Fruit fly (Drosophila melanogaster) whole organism, pupa: Measurements from ENCODE around the gene ScsbetaG.

ENCODE experiments used
- CG10348 ChIP-seq: fragments of 200-800 bp; sonication (Bioruptor generic); IDR thresholded peaks from 2 replicates; pipeline ENCODE4 v1.3.6; 2022; ENCODE audit warnings: missing biosample characterization, missing genetic modification characterization
- CG12605 ChIP-seq: fragments of 200-800 bp; sonication (Bioruptor generic); IDR thresholded peaks from 2 replicates; pipeline ENCODE4 v1.3.6; 2022; ENCODE audit warnings: missing biosample characterization, missing genetic modification characterization
- CG13204 ChIP-seq: fragments of 200-800 bp; sonication (Bioruptor generic); optimal IDR thresholded peaks from 2 replicates; lab custom pipeline; 2018; ENCODE audit warnings: missing biosample characterization, mild to moderate bottlenecking, missing genetic modification characterization, moderate library complexity
- CG14655 ChIP-seq: fragments of 200-800 bp; sonication (Bioruptor generic); optimal IDR thresholded peaks from 3 replicates; lab custom pipeline; 2017; ENCODE audit warnings: mild to moderate bottlenecking, missing biosample characterization, missing genetic modification reagents, missing genetic modification characterization
- CG15710 ChIP-seq: fragments of 200-800 bp; sonication (Bioruptor generic); optimal IDR thresholded peaks from 2 replicates; lab custom pipeline; 2018; ENCODE audit warnings: missing biosample characterization, mild to moderate bottlenecking, missing genetic modification characterization, moderate library complexity
- CG17806 ChIP-seq: fragments of 200-800 bp; sonication (Bioruptor generic); optimal IDR thresholded peaks from 2 replicates; lab custom pipeline; 2018; ENCODE audit warnings: missing biosample characterization, mild to moderate bottlenecking, missing genetic modification characterization, moderate library complexity
- CG32121 ChIP-seq: fragments of 200-800 bp; sonication (Bioruptor generic); IDR thresholded peaks from 2 replicates; pipeline ENCODE4 v1.3.6; 2022; ENCODE audit warnings: missing biosample characterization, missing genetic modification characterization
- CG34367 ChIP-seq: fragments of 200-800 bp; sonication (Bioruptor generic); optimal IDR thresholded peaks from 2 replicates; lab custom pipeline; 2018; ENCODE audit warnings: missing biosample characterization, mild to moderate bottlenecking, missing genetic modification characterization
- CG4496 ChIP-seq: fragments of 200-800 bp; sonication (Bioruptor generic); IDR thresholded peaks from 3 replicates; pipeline ENCODE4 v1.3.6; 2022; ENCODE audit warnings: missing biosample characterization, missing genetic modification characterization
- CG8159 ChIP-seq: fragments of 200-800 bp; sonication (Bioruptor generic); optimal IDR thresholded peaks from 3 replicates; lab custom pipeline; 2018; ENCODE audit warnings: missing biosample characterization, mild to moderate bottlenecking, missing genetic modification characterization, moderate library complexity
- CG8301 ChIP-seq: fragments of 200-800 bp; sonication (Bioruptor generic); optimal IDR thresholded peaks from 2 replicates; lab custom pipeline; 2018; ENCODE audit warnings: missing biosample characterization, mild to moderate bottlenecking, missing genetic modification characterization
- CG9948 ChIP-seq: fragments of 200-800 bp; sonication (Bioruptor generic); optimal IDR thresholded peaks from 2 replicates; lab custom pipeline; 2018; ENCODE audit warnings: missing biosample characterization, mild to moderate bottlenecking, missing genetic modification characterization, moderate library complexity
- D1 ChIP-seq: fragments of 200-800 bp; sonication (Bioruptor generic); optimal IDR thresholded peaks from 2 replicates; lab custom pipeline; 2018; ENCODE audit warnings: missing biosample characterization, mild to moderate bottlenecking, missing genetic modification characterization, moderate library complexity
- EcR ChIP-seq: fragments of 200-800 bp; sonication (Bioruptor generic); optimal IDR thresholded peaks from 3 replicates; lab custom pipeline; 2019; ENCODE audit warnings: missing biosample characterization, missing genetic modification characterization, mild to moderate bottlenecking, moderate library complexity, missing genetic modification reagents
- Ets98B ChIP-seq: fragments of 200-800 bp; sonication (Bioruptor generic); IDR thresholded peaks from 2 replicates; pipeline ENCODE4 v1.3.6; 2022; ENCODE audit warnings: missing biosample characterization, missing genetic modification characterization
- Pif1A ChIP-seq: fragments of 200-800 bp; sonication (Bioruptor generic); optimal IDR thresholded peaks from 3 replicates; lab custom pipeline; 2016; ENCODE audit warnings: missing biosample characterization, missing genetic modification characterization
- Pif1B ChIP-seq: fragments of 200-800 bp; sonication (Bioruptor generic); optimal IDR thresholded peaks from 3 replicates; lab custom pipeline; 2016; ENCODE audit warnings: missing biosample characterization, missing genetic modification characterization
- Snoo ChIP-seq: fragments of 200-800 bp; sonication (Bioruptor generic); optimal IDR thresholded peaks from 3 replicates; lab custom pipeline; 2017; ENCODE audit warnings: missing biosample characterization, mild to moderate bottlenecking, missing genetic modification characterization, inconsistent platforms
- fd96Ca ChIP-seq: fragments of 200-800 bp; sonication (Bioruptor generic); IDR thresholded peaks from 3 replicates; pipeline ENCODE4 v1.3.6; 2022; ENCODE audit warnings: missing biosample characterization, missing genetic modification characterization
- gl ChIP-seq: fragments of 200-800 bp; sonication (Bioruptor generic); optimal IDR thresholded peaks from 2 replicates; lab custom pipeline; 2018; ENCODE audit warnings: missing biosample characterization, mild to moderate bottlenecking, missing genetic modification characterization
- rn ChIP-seq: fragments of 200-800 bp; sonication (Bioruptor generic); IDR thresholded peaks from 2 replicates; pipeline ENCODE4 v1.3.6; 2022; ENCODE audit warnings: missing biosample characterization, missing genetic modification characterization

Gene ScsbetaG

DNA sequence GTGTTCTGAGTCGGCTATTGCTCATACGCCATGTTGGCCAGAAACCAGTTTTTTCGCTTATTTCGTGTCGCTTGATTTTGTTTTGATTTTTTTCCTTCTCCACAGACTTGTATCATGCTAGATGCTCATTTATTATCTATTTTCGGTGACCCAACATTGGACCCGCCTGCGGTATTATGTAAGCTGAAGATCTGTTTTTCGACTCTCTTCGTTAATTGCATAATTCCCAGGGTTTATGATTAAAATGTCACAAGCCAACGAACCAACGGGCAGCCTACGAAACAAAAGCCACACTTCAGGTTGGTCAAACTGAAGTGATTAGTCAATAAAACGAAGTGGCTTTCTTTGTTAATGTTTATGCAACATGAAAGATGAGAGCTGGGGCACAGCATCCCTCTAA is 15.1 kb upstream of the ScsbetaG start:
- TF ChIP-seq CG32121 (GFP tag; lab: Robert Waterston, UW) (no peak), CG10348 (no peak), CG8301 (tag; lab: Kevin White, UChicago) (no peak), gl (tag; lab: Kevin White, UChicago) (no peak), rn (no peak), CG12605 (GFP tag; lab: Robert Waterston, UW) (no peak)

DNA sequence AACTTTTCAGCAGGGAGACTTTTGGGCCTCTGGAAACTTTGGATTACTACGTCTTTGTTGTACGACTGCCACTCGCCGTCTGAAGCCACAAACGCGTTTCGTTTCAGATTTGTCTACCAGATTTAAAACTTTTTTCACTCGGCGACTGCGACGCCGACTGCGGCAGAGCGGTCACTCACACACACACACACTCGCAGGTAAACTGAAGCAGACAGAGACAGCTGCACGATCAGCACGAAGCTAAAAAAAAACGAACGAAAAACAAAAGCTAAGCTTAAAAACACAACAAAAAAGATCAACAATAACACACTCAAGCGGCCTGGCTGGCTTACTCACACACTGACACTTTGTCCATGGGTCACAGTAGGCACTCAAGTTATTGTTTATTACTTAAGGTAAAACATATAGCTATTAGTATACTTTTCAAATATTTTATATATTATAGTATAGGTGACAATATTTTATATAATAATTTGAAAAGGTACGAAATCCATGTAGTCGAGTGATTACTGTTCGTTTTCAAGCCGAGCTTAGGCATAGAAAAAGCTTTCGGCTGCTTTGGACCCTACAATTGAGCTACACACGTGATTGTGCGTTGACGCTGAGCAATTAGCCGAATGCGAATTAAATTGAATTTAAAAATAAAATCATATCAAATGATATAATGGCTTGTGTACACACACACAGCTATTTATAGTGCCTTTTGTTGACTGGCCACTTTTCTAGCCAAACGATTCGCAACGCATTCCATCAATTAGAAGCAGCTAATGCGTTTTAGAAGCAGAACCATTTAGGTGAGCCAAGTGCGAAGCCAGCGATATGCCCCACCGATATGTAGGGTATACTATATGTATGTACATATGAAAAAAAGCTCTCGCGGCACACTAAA is 14.0 kb upstream of the ScsbetaG start, which contains the start of gene Msr-110:
TSS of gene Msr-110 (minus strand) at position 99 of the 889 bp plus-strand sequence.
- peak; percentile 79 for TF ChIP-seq rn
- TF ChIP-seq Pif1B (GFP tag; lab: Kevin White, UChicago) = peak; percentile 98
- TF ChIP-seq CG17806 (tag; lab: Kevin White, UChicago) = peak; percentile 91
- TF ChIP-seq CG4496 (GFP tag; lab: Robert Waterston, UW) = peak; percentile 93
- peak; percentile 93 for TF ChIP-seq CG10348
- TF ChIP-seq gl (tag; lab: Kevin White, UChicago) = peak; percentile 99
- peak; percentile 89 for TF ChIP-seq CG15710 (tag; lab: Kevin White, UChicago)
- TF ChIP-seq Pif1A (GFP tag; lab: Kevin White, UChicago) = peak; percentile 98
- TF ChIP-seq Snoo (tag; lab: Kevin White, UChicago) = peak; percentile 98
- TF ChIP-seq CG9948 = peak; percentile 90
- peak; percentile 99 for TF ChIP-seq CG13204 (GFP tag; lab: Kevin White, UChicago)
- peak; percentile 93 for TF ChIP-seq CG8159 (tag; lab: Kevin White, UChicago)
- peak; percentile 97 for TF ChIP-seq CG34367
- TF ChIP-seq D1 = peak; percentile 32
- TF ChIP-seq fd96Ca (GFP tag; lab: Robert Waterston, UW) = peak; percentile 95
- TF ChIP-seq CG32121 (GFP tag; lab: Robert Waterston, UW) = peak; percentile 98
- TF ChIP-seq EcR (GFP tag; lab: Kevin White, UChicago) = peak; percentile 81
- TF ChIP-seq CG12605 (GFP tag; lab: Robert Waterston, UW) = peak; percentile 95
- peak; percentile 94 for TF ChIP-seq CG14655 (GFP tag; lab: Kevin White, UChicago)
- TF ChIP-seq CG8301 (tag; lab: Kevin White, UChicago) = peak; percentile 89
- TF ChIP-seq Ets98B (GFP tag; lab: Robert Waterston, UW) = peak; percentile 95; the same call in 1 of the 2 replicates

- TF ChIP-seq CG14655 (GFP tag; lab: Kevin White, UChicago) (peak; percentile 26), CG12605 (GFP tag; lab: Robert Waterston, UW) (0 out of 2 replicates have a peak, but pooled peaks have one; percentile 8), CG10348 (no peak), Snoo (tag; lab: Kevin White, UChicago) (no peak), CG8159 (tag; lab: Kevin White, UChicago) (peak; percentile 3), CG4496 (GFP tag; lab: Robert Waterston, UW) (peak; percentile 38; the same call in 1 of the 3 replicates)
These were observed 13.1 kb upstream of the ScsbetaG start for dm6 chr3L:5576543-5576942.

DNA sequence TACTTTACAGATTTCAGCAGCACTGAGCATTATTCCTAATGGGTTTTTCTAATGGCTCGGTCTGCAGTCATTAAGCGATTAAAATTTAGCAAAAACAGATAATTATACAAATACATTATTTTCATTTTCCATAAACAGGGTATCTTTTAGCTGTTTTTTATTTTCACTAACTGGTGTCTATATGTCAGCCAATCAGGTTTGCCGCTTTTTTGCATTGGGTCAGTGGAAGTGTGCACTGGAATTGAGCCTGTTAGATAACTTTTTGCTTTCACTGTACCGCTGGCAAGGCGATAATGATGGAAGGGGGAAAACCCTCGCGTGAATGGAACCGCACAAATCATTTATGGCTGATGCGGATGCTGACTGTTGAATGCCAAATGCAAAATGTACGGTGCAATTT is 12.0 kb upstream of the ScsbetaG start:
- TF ChIP-seq CG13204 (GFP tag; lab: Kevin White, UChicago) (no peak), EcR (GFP tag; lab: Kevin White, UChicago) (no peak), CG8301 (tag; lab: Kevin White, UChicago) (no peak), D1 (no peak), Snoo (tag; lab: Kevin White, UChicago) (no peak), CG4496 (GFP tag; lab: Robert Waterston, UW) (no peak), CG8159 (tag; lab: Kevin White, UChicago) (no peak), CG10348 (no peak), Pif1B (GFP tag; lab: Kevin White, UChicago) (no peak), CG12605 (GFP tag; lab: Robert Waterston, UW) (no peak), CG17806 (tag; lab: Kevin White, UChicago) (no peak), fd96Ca (GFP tag; lab: Robert Waterston, UW) (no peak), rn (no peak), CG34367 (no peak), Pif1A (GFP tag; lab: Kevin White, UChicago) (no peak)
- TF ChIP-seq, all 21 proteins: peak for 0

DNA sequence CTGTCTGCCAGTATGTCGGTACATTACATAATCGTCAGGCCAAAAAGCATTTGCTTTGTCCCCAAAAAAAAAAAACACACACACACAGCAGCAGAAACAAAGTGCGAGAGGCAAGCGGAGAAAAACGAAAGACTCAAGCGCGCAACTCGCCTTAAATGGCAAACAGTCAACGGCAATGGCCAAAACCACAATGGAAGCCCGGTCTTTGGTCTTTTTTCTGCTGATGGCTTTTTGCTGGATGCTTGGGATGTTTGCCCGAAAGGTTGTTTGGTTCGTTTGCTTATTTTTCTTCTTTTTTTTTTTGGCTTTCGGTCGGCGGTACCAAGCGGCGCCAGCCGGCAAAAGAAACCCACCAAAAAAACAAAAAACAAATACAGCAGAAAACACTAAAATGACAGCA is 7.6 kb upstream of the ScsbetaG start:
- TF ChIP-seq Ets98B (GFP tag; lab: Robert Waterston, UW) (peak; percentile 22; the same call in 1 of the 2 replicates), Snoo (tag; lab: Kevin White, UChicago) (peak; percentile 12), CG12605 (GFP tag; lab: Robert Waterston, UW) (peak; percentile 62), CG4496 (GFP tag; lab: Robert Waterston, UW) (0 out of 3 replicates have a peak, but pooled peaks have one; percentile 42), CG14655 (GFP tag; lab: Kevin White, UChicago) (no peak), fd96Ca (GFP tag; lab: Robert Waterston, UW) (peak; percentile 46; the same call in 1 of the 3 replicates), Pif1B (GFP tag; lab: Kevin White, UChicago) (no peak)

dm6 chr3L:5569724-5570123 is 6.2 kb upstream of the ScsbetaG start:
- peak; percentile 10; the same call in 1 of the 2 replicates for TF ChIP-seq Ets98B (GFP tag; lab: Robert Waterston, UW)
- no peak for TF ChIP-seq rn
